Fruit fly (Drosophila melanogaster) whole organism: ENCODE data around the gene Tbc1d15-17.

Source experiments
- CG8478 ChIP-seq: fragments of >200 bp; optimal IDR thresholded peaks from 2 replicates; lab custom pipeline; 2018; ENCODE audit warnings: inconsistent platforms
- Dll ChIP-seq: fragments of >200 bp; optimal IDR thresholded peaks from 2 replicates; lab custom pipeline; 2017
- EcR ChIP-seq, 2 experiments: fragments of >200 bp; optimal IDR thresholded peaks; 2 replicates each; lab custom pipeline; 2017; ENCODE audit warnings: missing biosample characterization in 2 of 2, missing genetic modification characterization in 2 of 2, missing genetic modification reagents in 2 of 2
- pan ChIP-seq: fragments of >200 bp; optimal IDR thresholded peaks from 2 replicates; lab custom pipeline; 2017
- psq ChIP-seq: fragments of >200 bp; optimal IDR thresholded peaks from 2 replicates; lab custom pipeline; 2017
- usp ChIP-seq: fragments of >200 bp; optimal IDR thresholded peaks from 2 replicates; lab custom pipeline; 2017; ENCODE audit warnings: missing biosample characterization, missing genetic modification characterization, mixed read lengths

Gene Tbc1d15-17

dm6 chr2L:170383-170782, 36.6 kb upstream of the Tbc1d15-17 start:
- no peak for TF ChIP-seq pan (lab: Kevin White, UChicago)
- no peak for TF ChIP-seq EcR (GFP tag; optimal IDR thresholded peaks at IDR 0.05; lab: Kevin White, UChicago)
- no peak for TF ChIP-seq Dll
- TF ChIP-seq psq (lab: Kevin White, UChicago): no peak
- no peak for TF ChIP-seq usp (GFP tag; lab: Kevin White, UChicago)
- TF ChIP-seq CG8478 (lab: Kevin White, UChicago): no peak

dm6 chr2L:171499-172250, 35.3 kb upstream of the Tbc1d15-17 start:
- TF ChIP-seq CG8478 (lab: Kevin White, UChicago): no peak
- TF ChIP-seq psq (lab: Kevin White, UChicago): no peak
- no peak for TF ChIP-seq pan (lab: Kevin White, UChicago)
- TF ChIP-seq usp (GFP tag; lab: Kevin White, UChicago): no peak
- no peak for TF ChIP-seq Dll

- no peak for TF ChIP-seq Dll
- no peak for TF ChIP-seq usp (GFP tag; lab: Kevin White, UChicago)
- TF ChIP-seq EcR (GFP tag; optimal IDR thresholded peaks at IDR 0.05; lab: Kevin White, UChicago): no peak
- no peak for TF ChIP-seq psq (lab: Kevin White, UChicago)
- TF ChIP-seq CG8478 (lab: Kevin White, UChicago): no peak
- TF ChIP-seq pan (lab: Kevin White, UChicago): no peak
Measured at dm6 chr2L:175727-176126, 31.3 kb upstream of the Tbc1d15-17 start.

- TF ChIP-seq Dll: no peak
- no peak for TF ChIP-seq CG8478 (lab: Kevin White, UChicago)
- no peak for TF ChIP-seq usp (GFP tag; lab: Kevin White, UChicago)
- no peak for TF ChIP-seq pan (lab: Kevin White, UChicago)
- no peak for TF ChIP-seq EcR (GFP tag; optimal IDR thresholded peaks at IDR 0.05; lab: Kevin White, UChicago)
- no peak for TF ChIP-seq psq (lab: Kevin White, UChicago)
Measured at dm6 chr2L:179119-179518, 27.9 kb upstream of the Tbc1d15-17 start.

dm6 chr2L:181020-181419, 26.0 kb upstream of the Tbc1d15-17 start:
- TF ChIP-seq psq (lab: Kevin White, UChicago) (no peak), EcR (GFP tag; optimal IDR thresholded peaks at IDR 0.05; lab: Kevin White, UChicago) (no peak), pan (lab: Kevin White, UChicago) (no peak), usp (GFP tag; lab: Kevin White, UChicago) (no peak), CG8478 (lab: Kevin White, UChicago) (no peak), Dll (no peak)

dm6 chr2L:182360-183144, 24.4 kb upstream of the Tbc1d15-17 start:
- TF ChIP-seq usp (GFP tag; lab: Kevin White, UChicago) (no peak), pan (lab: Kevin White, UChicago) (no peak), CG8478 (lab: Kevin White, UChicago) (no peak)

- TF ChIP-seq usp (GFP tag; lab: Kevin White, UChicago): no peak
- no peak for TF ChIP-seq Dll
Measured at dm6 chr2L:195668-196067, 11.3 kb upstream of the Tbc1d15-17 start.

- TF ChIP-seq usp (GFP tag; lab: Kevin White, UChicago): no peak
Measured at dm6 chr2L:203529-204127, 3.4 kb upstream of the Tbc1d15-17 start, which contains the start of gene mRpL10. mRpL10 (plus strand) TSS chr2L:203779.

dm6 chr2L:204557-204956, 2.4 kb upstream of the Tbc1d15-17 start:
- no peak for TF ChIP-seq EcR (GFP tag; optimal IDR thresholded peaks at IDR 0.05; lab: Kevin White, UChicago)
- TF ChIP-seq usp (GFP tag; lab: Kevin White, UChicago): no peak
- TF ChIP-seq psq (lab: Kevin White, UChicago): no peak
- no peak for TF ChIP-seq Dll
- TF ChIP-seq CG8478 (lab: Kevin White, UChicago): no peak
- TF ChIP-seq pan (lab: Kevin White, UChicago): no peak

- TF ChIP-seq psq (lab: Kevin White, UChicago) (no peak), CG8478 (lab: Kevin White, UChicago) (no peak), usp (GFP tag; lab: Kevin White, UChicago) (no peak), EcR (GFP tag; optimal IDR thresholded peaks at IDR 0.05; lab: Kevin White, UChicago) (no peak), Dll (no peak), pan (lab: Kevin White, UChicago) (no peak)
Measured at dm6 chr2L:206556-206955, 423 bp upstream of the Tbc1d15-17 start.

dm6 chr2L:219441-220033, 12.6 kb downstream of the Tbc1d15-17 start:
- TF ChIP-seq pan (lab: Kevin White, UChicago) (no peak), EcR (GFP tag; optimal IDR thresholded peaks at IDR 0.05; lab: Kevin White, UChicago) (no peak)

- TF ChIP-seq usp (GFP tag; lab: Kevin White, UChicago) (no peak), EcR (GFP tag; optimal IDR thresholded peaks at IDR 0.05; lab: Kevin White, UChicago) (no peak), Dll (no peak), pan (lab: Kevin White, UChicago) (no peak), CG8478 (lab: Kevin White, UChicago) (no peak), psq (lab: Kevin White, UChicago) (no peak)
Measured at dm6 chr2L:220509-220908, 13.5 kb downstream of the Tbc1d15-17 start.
